Fruit fly (Drosophila melanogaster) whole organism, embryonic: Measurements from ENCODE around the gene CG15498.
A peak's percentile ranks its signal among the peaks of the same experiment; 100 is the strongest.

Experiments used
- Adf1 ChIP-seq: fragments of 200-800 bp; sonication (Bioruptor generic); IDR thresholded peaks from 2 replicates; pipeline ENCODE4 v1.3.6; 2022; ENCODE audit warnings: missing biosample characterization, missing genetic modification characterization
- B-H1 ChIP-seq: fragments of 200-800 bp; sonication (Bioruptor generic); IDR thresholded peaks from 3 replicates; pipeline ENCODE4 v1.3.6; 2022; ENCODE audit warnings: missing biosample characterization, missing genetic modification characterization
- B-H2 ChIP-seq: fragments of 200-800 bp; sonication (Bioruptor generic); optimal IDR thresholded peaks from 2 replicates; lab custom pipeline; 2018; ENCODE audit warnings: missing biosample characterization, mild to moderate bottlenecking, missing genetic modification characterization
- BEAF-32 ChIP-seq: fragments of 200-800 bp; sonication (Bioruptor generic); optimal IDR thresholded peaks from 3 replicates; lab custom pipeline; 2017; ENCODE audit warnings: missing biosample characterization, missing genetic modification characterization, mild to moderate bottlenecking, moderate library complexity, missing genetic modification reagents
- CG10462 ChIP-seq: fragments of 200-800 bp; sonication (Bioruptor generic); optimal IDR thresholded peaks from 2 replicates; lab custom pipeline; 2016; ENCODE audit warnings: missing biosample characterization, missing genetic modification characterization
- CG10565 ChIP-seq: fragments of 200-800 bp; sonication (Bioruptor generic); optimal IDR thresholded peaks from 3 replicates; lab custom pipeline; 2016; ENCODE audit warnings: missing biosample characterization, mild to moderate bottlenecking, missing genetic modification characterization
- CG11456 ChIP-seq: fragments of 200-800 bp; sonication (Bioruptor generic); IDR thresholded peaks from 3 replicates; pipeline ENCODE4 v1.3.6; 2022; ENCODE audit warnings: missing biosample characterization, missing genetic modification characterization
- CG11695 ChIP-seq: fragments of 200-800 bp; sonication (Bioruptor generic); IDR thresholded peaks from 3 replicates; pipeline ENCODE4 v1.3.6; 2022; ENCODE audit warnings: missing biosample characterization, missing genetic modification characterization
- CG11696 ChIP-seq: fragments of 200-800 bp; sonication (Bioruptor generic); IDR thresholded peaks from 2 replicates; pipeline ENCODE4 v1.3.6; 2022; ENCODE audit warnings: missing biosample characterization, missing genetic modification characterization
- CG12299 ChIP-seq: fragments of 200-800 bp; sonication (Bioruptor generic); optimal IDR thresholded peaks from 2 replicates; lab custom pipeline; 2018; ENCODE audit warnings: missing biosample characterization, mild to moderate bottlenecking, missing genetic modification characterization
- CG13424 ChIP-seq: fragments of 200-800 bp; sonication (Bioruptor generic); optimal IDR thresholded peaks from 2 replicates; lab custom pipeline; 2019; ENCODE audit warnings: missing biosample characterization, mild to moderate bottlenecking, missing genetic modification characterization, moderate library complexity
- CG13894 ChIP-seq: fragments of 200-800 bp; sonication (Bioruptor generic); optimal IDR thresholded peaks from 3 replicates; lab custom pipeline; 2018; ENCODE audit warnings: missing biosample characterization, mild to moderate bottlenecking, missing genetic modification characterization, moderate library complexity
- CG15601 ChIP-seq: fragments of 200-800 bp; sonication (Bioruptor generic); optimal IDR thresholded peaks from 3 replicates; lab custom pipeline; 2019; ENCODE audit warnings: missing biosample characterization, mild to moderate bottlenecking, missing genetic modification characterization, moderate library complexity
- CG1603 ChIP-seq: fragments of 200-800 bp; sonication (Bioruptor generic); optimal IDR thresholded peaks from 2 replicates; lab custom pipeline; 2019; ENCODE audit warnings: missing biosample characterization, mild to moderate bottlenecking, missing genetic modification characterization, moderate library complexity
- CG16813 ChIP-seq: fragments of 200-800 bp; sonication (Bioruptor generic); IDR thresholded peaks from 3 replicates; pipeline ENCODE4 v1.3.6; 2022; ENCODE audit warnings: missing biosample characterization, missing genetic modification characterization; ENCODE audit not compliant: partially characterized antibody
- CG17359 ChIP-seq: fragments of 200-800 bp; sonication (Bioruptor generic); optimal IDR thresholded peaks from 3 replicates; lab custom pipeline; 2018; ENCODE audit warnings: missing biosample characterization, mild to moderate bottlenecking, missing genetic modification characterization, moderate library complexity
- CG3163 ChIP-seq: fragments of 200-800 bp; sonication (Bioruptor generic); optimal IDR thresholded peaks from 3 replicates; lab custom pipeline; 2016; ENCODE audit warnings: missing biosample characterization, missing genetic modification characterization
- CG32532 ChIP-seq: fragments of 200-800 bp; sonication (Bioruptor generic); IDR thresholded peaks from 2 replicates; pipeline ENCODE4 v1.3.6; 2022; ENCODE audit warnings: missing biosample characterization, missing genetic modification characterization
- CG32767 ChIP-seq: fragments of 200-800 bp; sonication (Bioruptor generic); IDR thresholded peaks from 2 replicates; pipeline ENCODE4 v1.3.6; 2022; ENCODE audit warnings: missing biosample characterization, missing genetic modification characterization
- CG33213 ChIP-seq: fragments of 200-800 bp; sonication (Bioruptor generic); optimal IDR thresholded peaks from 3 replicates; lab custom pipeline; 2016; ENCODE audit warnings: missing biosample characterization, missing genetic modification characterization
- CG4360 ChIP-seq: fragments of 200-800 bp; sonication (Bioruptor generic); IDR thresholded peaks from 2 replicates; pipeline ENCODE4 v1.3.6; 2022; ENCODE audit warnings: missing biosample characterization, missing genetic modification characterization
- CG6683 ChIP-seq: fragments of 200-800 bp; sonication (Bioruptor generic); optimal IDR thresholded peaks from 2 replicates; lab custom pipeline; 2017; ENCODE audit warnings: missing biosample characterization, mild to moderate bottlenecking, missing genetic modification characterization, missing genetic modification reagents
- CG6854 ChIP-seq: fragments of 200-800 bp; sonication (Bioruptor generic); optimal IDR thresholded peaks from 3 replicates; lab custom pipeline; 2017; ENCODE audit warnings: missing biosample characterization, mild to moderate bottlenecking, missing genetic modification characterization
- CG7271 ChIP-seq: fragments of 200-800 bp; sonication (Bioruptor generic); optimal IDR thresholded peaks from 2 replicates; lab custom pipeline; 2018; ENCODE audit warnings: missing biosample characterization, mild to moderate bottlenecking, missing genetic modification characterization, moderate library complexity
- Deaf1 ChIP-seq: fragments of 200-800 bp; optimal IDR thresholded peaks from 3 replicates; lab custom pipeline; 2019; ENCODE audit warnings: missing biosample characterization, mild to moderate bottlenecking, missing genetic modification characterization, moderate library complexity
- Dfd ChIP-seq, 2 experiments: fragments of >200 bp; optimal IDR thresholded peaks; 2 replicates each; lab custom pipeline; 2017; ENCODE audit warnings: missing biosample characterization in 2 of 2, missing genetic modification characterization in 2 of 2
- HHEX ChIP-seq: fragments of 200-800 bp; sonication (Bioruptor generic); optimal IDR thresholded peaks from 3 replicates; lab custom pipeline; 2017; ENCODE audit warnings: missing biosample characterization, mild to moderate bottlenecking, missing genetic modification characterization, missing genetic modification reagents
- Hsf ChIP-seq: fragments of 200-800 bp; sonication (Bioruptor generic); optimal IDR thresholded peaks from 3 replicates; lab custom pipeline; 2016; ENCODE audit warnings: missing biosample characterization, missing genetic modification characterization
- MESR4 ChIP-seq: fragments of 200-800 bp; sonication (Bioruptor generic); optimal IDR thresholded peaks from 2 replicates; lab custom pipeline; 2018; ENCODE audit warnings: missing biosample characterization, mild to moderate bottlenecking, missing genetic modification characterization, moderate library complexity
- NC2β ChIP-seq: fragments of 200-800 bp; sonication (Bioruptor generic); optimal IDR thresholded peaks from 2 replicates; lab custom pipeline; 2016; ENCODE audit warnings: missing biosample characterization, missing genetic modification characterization
- Nf-YB ChIP-seq: fragments of 200-800 bp; sonication (Bioruptor generic); optimal IDR thresholded peaks from 3 replicates; lab custom pipeline; 2019; ENCODE audit warnings: missing biosample characterization, mild to moderate bottlenecking, missing genetic modification characterization, moderate library complexity
- Optix ChIP-seq: fragments of 200-800 bp; sonication (Bioruptor generic); IDR thresholded peaks from 3 replicates; pipeline ENCODE4 v1.3.6; 2022; ENCODE audit warnings: missing biosample characterization, missing genetic modification characterization
- Ptx1 ChIP-seq: fragments of 200-800 bp; sonication (Bioruptor generic); IDR thresholded peaks from 2 replicates; pipeline ENCODE4 v1.3.6; 2022; ENCODE audit warnings: missing biosample characterization, missing genetic modification characterization
- Xbp1 ChIP-seq: fragments of 200-800 bp; sonication (Bioruptor generic); optimal IDR thresholded peaks from 3 replicates; lab custom pipeline; 2016; ENCODE audit warnings: missing biosample characterization, mild to moderate bottlenecking, missing genetic modification characterization
- Xrp1 ChIP-seq: fragments of 200-800 bp; sonication (Bioruptor generic); IDR thresholded peaks from 2 replicates; pipeline ENCODE4 v1.3.6; 2022; ENCODE audit warnings: missing biosample characterization, missing genetic modification characterization
- btn ChIP-seq: fragments of 200-800 bp; sonication (Bioruptor generic); optimal IDR thresholded peaks from 2 replicates; lab custom pipeline; 2016; ENCODE audit warnings: missing biosample characterization, missing genetic modification characterization
- chinmo ChIP-seq: fragments of 200-800 bp; sonication (Bioruptor generic); IDR thresholded peaks from 4 replicates; pipeline ENCODE4 v1.3.6; 2022; ENCODE audit warnings: missing biosample characterization, missing genetic modification characterization; ENCODE audit not compliant: partially characterized antibody
- dm ChIP-seq: fragments of 200-800 bp; sonication (Bioruptor generic); optimal IDR thresholded peaks from 3 replicates; lab custom pipeline; 2016; ENCODE audit warnings: missing biosample characterization, missing genetic modification characterization
- dysf ChIP-seq: fragments of 200-800 bp; sonication (Bioruptor generic); IDR thresholded peaks from 3 replicates; pipeline ENCODE4 v1.3.6; 2022; ENCODE audit warnings: missing biosample characterization, missing genetic modification characterization
- fd64A ChIP-seq: fragments of 200-800 bp; sonication (Bioruptor generic); optimal IDR thresholded peaks from 3 replicates; lab custom pipeline; 2018; ENCODE audit warnings: missing biosample characterization, mild to moderate bottlenecking, missing genetic modification characterization
- gce ChIP-seq: fragments of 200-800 bp; sonication (Bioruptor generic); IDR thresholded peaks from 3 replicates; pipeline ENCODE4 v1.3.6; 2022; ENCODE audit warnings: missing biosample characterization, missing genetic modification characterization
- hbn ChIP-seq: fragments of 200-800 bp; sonication (Bioruptor generic); IDR thresholded peaks from 2 replicates; pipeline ENCODE4 v1.3.6; 2022; ENCODE audit warnings: missing biosample characterization, missing genetic modification characterization; ENCODE audit not compliant: partially characterized antibody
- insv ChIP-seq, 2 experiments: fragments of 200-800 bp; sonication (Bioruptor generic); optimal IDR thresholded peaks; 3 replicates each; lab custom pipeline; 2016 to 2018; ENCODE audit warnings: missing biosample characterization in 2 of 2, missing genetic modification characterization in 2 of 2
- kni ChIP-seq: fragments of 200-800 bp; sonication (Bioruptor generic); optimal IDR thresholded peaks from 3 replicates; lab custom pipeline; 2017; ENCODE audit warnings: mild to moderate bottlenecking, missing biosample characterization, missing genetic modification reagents, missing genetic modification characterization
- otp ChIP-seq: fragments of 200-800 bp; sonication (Bioruptor generic); IDR thresholded peaks from 3 replicates; pipeline ENCODE4, ENCODE4 v1.3.6; 2022; ENCODE audit warnings: missing biosample characterization, missing genetic modification characterization
- pzg ChIP-seq: fragments of 200-800 bp; sonication (Bioruptor generic); optimal IDR thresholded peaks from 3 replicates; lab custom pipeline; 2018; ENCODE audit warnings: missing biosample characterization, mild to moderate bottlenecking, missing genetic modification characterization, moderate library complexity
- sna ChIP-seq: fragments of 200-800 bp; sonication (Bioruptor generic); IDR thresholded peaks from 2 replicates; pipeline ENCODE4 v1.3.6; 2022; ENCODE audit warnings: missing biosample characterization, missing genetic modification characterization; ENCODE audit not compliant: partially characterized antibody
- sug ChIP-seq: fragments of 200-800 bp; optimal IDR thresholded peaks from 2 replicates; lab custom pipeline; 2019; ENCODE audit warnings: missing biosample characterization, mild to moderate bottlenecking, missing genetic modification characterization, moderate library complexity
- tin ChIP-seq: fragments of 200-800 bp; sonication (Bioruptor generic); optimal IDR thresholded peaks from 3 replicates; lab custom pipeline; 2016; ENCODE audit warnings: missing biosample characterization, missing genetic modification characterization
- tio ChIP-seq: fragments of 200-800 bp; sonication (Bioruptor generic); optimal IDR thresholded peaks from 2 replicates; lab custom pipeline; 2017; ENCODE audit warnings: missing biosample characterization, missing genetic modification characterization, inconsistent platforms

CG15498 gene

DNA sequence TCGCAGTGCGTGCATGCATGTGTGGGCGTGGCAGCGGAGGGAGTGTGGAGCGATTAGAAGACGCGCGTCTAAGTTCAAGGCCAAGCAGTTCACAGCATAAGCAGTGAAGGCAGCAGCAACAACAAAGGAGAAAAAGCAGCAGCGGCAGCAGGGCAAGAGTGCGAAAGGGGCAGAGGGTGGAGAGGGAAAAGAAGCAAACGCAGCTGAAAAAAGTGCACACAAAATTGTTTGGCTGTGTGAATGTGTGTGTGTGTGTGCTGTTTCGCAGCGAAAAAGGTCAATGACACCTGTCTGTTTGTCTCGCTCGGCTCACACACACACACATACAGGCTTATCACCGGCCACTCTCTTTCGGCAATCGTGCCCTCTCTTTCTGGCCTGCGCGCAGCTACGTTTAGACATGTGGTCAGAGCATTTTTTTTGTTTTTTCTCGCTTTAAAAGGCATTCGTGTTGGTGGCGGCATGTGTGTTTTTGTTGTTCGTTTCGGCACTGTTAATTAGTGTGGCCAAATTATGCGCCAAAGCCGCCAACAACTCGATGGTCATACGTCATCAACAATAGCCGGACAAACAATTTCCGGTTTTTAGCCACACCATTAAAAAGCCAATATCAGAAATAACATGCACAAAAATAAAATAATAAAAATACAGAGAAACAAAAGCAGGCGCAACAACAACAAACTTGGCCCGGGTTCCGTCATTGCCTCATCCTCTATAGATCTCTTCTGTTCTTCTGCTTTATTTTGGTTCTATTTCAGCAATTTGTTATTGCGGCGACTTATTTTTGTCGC lies 47.3 kb upstream of the CG15498 start (continued):
- TF ChIP-seq Dfd (GFP tag; optimal IDR thresholded peaks at IDR 0.05; lab: Kevin White, UChicago): no peak
- no peak for TF ChIP-seq sna (GFP tag; lab: Robert Waterston, UW)
- TF ChIP-seq Nf-YB: peak; percentile 42
- TF ChIP-seq B-H2 (GFP tag; lab: Kevin White, UChicago): peak; percentile 43
- TF ChIP-seq NC2β (GFP tag; lab: Kevin White, UChicago): no peak
- TF ChIP-seq CG33213 (GFP tag; lab: Kevin White, UChicago): no peak
- TF ChIP-seq otp: no peak
- TF ChIP-seq CG4360 (GFP tag; lab: Robert Waterston, UW): no peak
- TF ChIP-seq sug: peak; percentile 53
- no peak for TF ChIP-seq dysf (GFP tag; lab: Robert Waterston, UW)
- TF ChIP-seq Xbp1 (GFP tag; lab: Kevin White, UChicago): no peak
- no peak for TF ChIP-seq Optix (GFP tag; lab: Robert Waterston, UW)
- TF ChIP-seq insv (GFP tag; optimal IDR thresholded peaks at IDR 0.05; lab: Kevin White, UChicago): peak in 1 of 2 experiments; percentile 4
- no peak for TF ChIP-seq CG6683 (GFP tag; lab: Kevin White, UChicago)
- no peak for TF ChIP-seq fd64A
- no peak for TF ChIP-seq CG11456 (GFP tag; lab: Robert Waterston, UW)
- TF ChIP-seq B-H1: no peak
- no peak for TF ChIP-seq HHEX (GFP tag; lab: Kevin White, UChicago)
- TF ChIP-seq BEAF-32 (GFP tag; lab: Kevin White, UChicago): no peak
- TF ChIP-seq dm (GFP tag; lab: Kevin White, UChicago): peak; percentile 68
- TF ChIP-seq CG11696 (GFP tag; lab: Robert Waterston, UW): no peak
- no peak for TF ChIP-seq CG32532 (GFP tag; lab: Robert Waterston, UW)
- TF ChIP-seq Deaf1 (tag; lab: Kevin White, UChicago): peak; percentile 89
- TF ChIP-seq Adf1 (GFP tag; lab: Robert Waterston, UW): no peak
- TF ChIP-seq MESR4: no peak
- no peak for TF ChIP-seq chinmo (GFP tag; lab: Robert Waterston, UW)
- no peak for TF ChIP-seq CG16813 (GFP tag; lab: Robert Waterston, UW)
- TF ChIP-seq CG3163: peak; percentile 59
- no peak for TF ChIP-seq CG7271 (tag; lab: Kevin White, UChicago)
- no peak for TF ChIP-seq CG13424
- TF ChIP-seq Ptx1: no peak
- TF ChIP-seq Hsf (GFP tag; lab: Kevin White, UChicago): no peak
- no peak for TF ChIP-seq hbn (GFP tag; lab: Robert Waterston, UW)
- no peak for TF ChIP-seq CG32767 (GFP tag; lab: Robert Waterston, UW)
- no peak for TF ChIP-seq CG12299 (tag; lab: Kevin White, UChicago)
- no peak for TF ChIP-seq CG17359 (tag; lab: Kevin White, UChicago)
- TF ChIP-seq Xrp1: no peak
- no peak for TF ChIP-seq gce (GFP tag; lab: Robert Waterston, UW)
- TF ChIP-seq CG10462 (GFP tag; lab: Kevin White, UChicago): no peak
- no peak for TF ChIP-seq pzg (GFP tag; lab: Kevin White, UChicago)
- no peak for TF ChIP-seq CG6854 (GFP tag; lab: Kevin White, UChicago)
- peak; percentile 61 for TF ChIP-seq kni (GFP tag; lab: Kevin White, UChicago)
- TF ChIP-seq CG15601 (tag; lab: Kevin White, UChicago): no peak
- no peak for TF ChIP-seq tin (GFP tag; lab: Kevin White, UChicago)
- no peak for TF ChIP-seq CG11695 (GFP tag; lab: Robert Waterston, UW)
- no peak for TF ChIP-seq CG10565 (GFP tag; lab: Kevin White, UChicago)
- TF ChIP-seq btn (GFP tag; lab: Kevin White, UChicago): no peak
- no peak for TF ChIP-seq CG1603 (tag; lab: Kevin White, UChicago)
- no peak for TF ChIP-seq tio (GFP tag; lab: Kevin White, UChicago)
- peak; percentile 36 for TF ChIP-seq CG13894 (tag; lab: Kevin White, UChicago)
